Fruit fly (Drosophila melanogaster) whole organism, embryonic: Measurements from ENCODE around the gene CG14931.

Experiments used
- Aef1 ChIP-seq: fragments of 200-800 bp; sonication (Bioruptor generic); IDR thresholded peaks from 3 replicates; pipeline ENCODE4 v1.3.6; 2022; ENCODE audit warnings: missing biosample characterization, missing genetic modification characterization
- Antp ChIP-seq: fragments of 200-800 bp; sonication (Bioruptor generic); optimal IDR thresholded peaks from 3 replicates; lab custom pipeline; 2016; ENCODE audit warnings: missing biosample characterization, missing genetic modification characterization
- Awh ChIP-seq: fragments of 200-800 bp; sonication (Bioruptor generic); IDR thresholded peaks from 2 replicates; pipeline ENCODE4, ENCODE4 v1.3.6; 2022; ENCODE audit warnings: missing biosample characterization, missing genetic modification characterization
- B-H1 ChIP-seq: fragments of 200-800 bp; sonication (Bioruptor generic); IDR thresholded peaks from 3 replicates; pipeline ENCODE4 v1.3.6; 2022; ENCODE audit warnings: missing biosample characterization, missing genetic modification characterization
- C15 ChIP-seq: fragments of 200-800 bp; sonication (Bioruptor generic); IDR thresholded peaks from 3 replicates; pipeline ENCODE4 v1.3.6; 2022; ENCODE audit warnings: missing biosample characterization, missing genetic modification characterization
- CG10543 ChIP-seq: fragments of 200-800 bp; sonication (Bioruptor generic); optimal IDR thresholded peaks from 3 replicates; lab custom pipeline; 2017; ENCODE audit warnings: missing biosample characterization, mild to moderate bottlenecking, missing genetic modification characterization, moderate library complexity
- CG11456 ChIP-seq: fragments of 200-800 bp; sonication (Bioruptor generic); IDR thresholded peaks from 3 replicates; pipeline ENCODE4 v1.3.6; 2022; ENCODE audit warnings: missing biosample characterization, missing genetic modification characterization
- CG12769 ChIP-seq: fragments of 200-800 bp; sonication (Bioruptor generic); optimal IDR thresholded peaks from 2 replicates; lab custom pipeline; 2019; ENCODE audit warnings: missing biosample characterization, mild to moderate bottlenecking, missing genetic modification characterization, moderate library complexity
- CG15601 ChIP-seq: fragments of 200-800 bp; sonication (Bioruptor generic); optimal IDR thresholded peaks from 3 replicates; lab custom pipeline; 2019; ENCODE audit warnings: missing biosample characterization, mild to moderate bottlenecking, missing genetic modification characterization, moderate library complexity
- CG2120 ChIP-seq: fragments of 200-800 bp; sonication (Bioruptor generic); optimal IDR thresholded peaks from 3 replicates; lab custom pipeline; 2016; ENCODE audit warnings: missing biosample characterization, missing genetic modification characterization
- CG2678 ChIP-seq: fragments of 200-800 bp; sonication (Bioruptor generic); optimal IDR thresholded peaks from 3 replicates; lab custom pipeline; 2019; ENCODE audit warnings: missing biosample characterization, mild to moderate bottlenecking, missing genetic modification characterization, moderate library complexity
- CG32772 ChIP-seq: fragments of 200-800 bp; sonication (Bioruptor generic); IDR thresholded peaks from 2 replicates; pipeline ENCODE4 v1.3.6; 2022; ENCODE audit warnings: missing biosample characterization, missing genetic modification characterization
- CG34422 ChIP-seq: fragments of 200-800 bp; sonication (Bioruptor generic); IDR thresholded peaks from 3 replicates; pipeline ENCODE4 v1.3.6; 2022; ENCODE audit warnings: missing biosample characterization, missing genetic modification characterization
- CG3838 ChIP-seq: fragments of 200-800 bp; sonication (Bioruptor generic); optimal IDR thresholded peaks from 3 replicates; lab custom pipeline; 2016; ENCODE audit warnings: missing biosample characterization, missing genetic modification characterization
- CG4617 ChIP-seq: fragments of 200-800 bp; sonication (Bioruptor generic); optimal IDR thresholded peaks from 3 replicates; lab custom pipeline; 2016; ENCODE audit warnings: missing biosample characterization, missing genetic modification characterization, borderline replicate concordance
- CG6854 ChIP-seq: fragments of 200-800 bp; sonication (Bioruptor generic); optimal IDR thresholded peaks from 3 replicates; lab custom pipeline; 2017; ENCODE audit warnings: missing biosample characterization, mild to moderate bottlenecking, missing genetic modification characterization
- CG7839 ChIP-seq: fragments of 200-800 bp; sonication (Bioruptor generic); optimal IDR thresholded peaks from 3 replicates; lab custom pipeline; 2018; ENCODE audit warnings: missing biosample characterization, mild to moderate bottlenecking, missing genetic modification characterization, moderate library complexity
- Deaf1 ChIP-seq: fragments of 200-800 bp; optimal IDR thresholded peaks from 3 replicates; lab custom pipeline; 2019; ENCODE audit warnings: missing biosample characterization, mild to moderate bottlenecking, missing genetic modification characterization, moderate library complexity
- Dip3 ChIP-seq: fragments of 200-800 bp; sonication (Bioruptor generic); optimal IDR thresholded peaks from 3 replicates; lab custom pipeline; 2016; ENCODE audit warnings: missing biosample characterization, missing genetic modification characterization
- Dll ChIP-seq: fragments of 200-800 bp; sonication (Bioruptor generic); IDR thresholded peaks from 4 replicates; pipeline ENCODE4 v1.3.6; 2022; ENCODE audit warnings: missing biosample characterization, missing genetic modification characterization; ENCODE audit not compliant: partially characterized antibody
- Doc3 ChIP-seq: fragments of 200-800 bp; sonication (Bioruptor generic); IDR thresholded peaks from 3 replicates; pipeline ENCODE4 v1.3.6; 2022; ENCODE audit warnings: missing biosample characterization, missing genetic modification characterization; ENCODE audit not compliant: partially characterized antibody
- ERR ChIP-seq: fragments of 200-800 bp; sonication (Bioruptor generic); optimal IDR thresholded peaks from 2 replicates; lab custom pipeline; 2016; ENCODE audit warnings: missing biosample characterization, missing genetic modification characterization
- Elba2 ChIP-seq: fragments of 200-800 bp; sonication (Bioruptor generic); optimal IDR thresholded peaks from 3 replicates; lab custom pipeline; 2016; ENCODE audit warnings: missing biosample characterization, missing genetic modification characterization
- HmgZ ChIP-seq: fragments of 200-800 bp; sonication (Bioruptor generic); optimal IDR thresholded peaks from 2 replicates; lab custom pipeline; 2018; ENCODE audit warnings: missing biosample characterization, mild to moderate bottlenecking, missing genetic modification characterization
- NfI ChIP-seq: fragments of 200-800 bp; sonication (Bioruptor generic); optimal IDR thresholded peaks from 3 replicates; lab custom pipeline; 2018; ENCODE audit warnings: missing biosample characterization, mild to moderate bottlenecking, missing genetic modification characterization, moderate library complexity
- Pdp1 ChIP-seq, 2 experiments: fragments of 200-800 bp; sonication (Bioruptor generic); optimal IDR thresholded peaks; 3 replicates each; lab custom pipeline; 2016; ENCODE audit warnings: missing biosample characterization in 2 of 2, missing genetic modification characterization in 2 of 2, mild to moderate bottlenecking in 1 of 2, moderate library complexity in 1 of 2
- Poxn ChIP-seq: fragments of 200-800 bp; sonication (Bioruptor generic); IDR thresholded peaks from 2 replicates; pipeline ENCODE4 v1.3.6; 2022; ENCODE audit warnings: missing biosample characterization, missing genetic modification characterization
- Ptx1 ChIP-seq: fragments of 200-800 bp; sonication (Bioruptor generic); IDR thresholded peaks from 2 replicates; pipeline ENCODE4 v1.3.6; 2022; ENCODE audit warnings: missing biosample characterization, missing genetic modification characterization
- Sry-β ChIP-seq: fragments of 200-800 bp; sonication (Bioruptor generic); optimal IDR thresholded peaks from 2 replicates; lab custom pipeline; 2018; ENCODE audit warnings: missing biosample characterization, mild to moderate bottlenecking, missing genetic modification characterization, moderate library complexity
- ab ChIP-seq: fragments of 200-800 bp; sonication (Bioruptor generic); optimal IDR thresholded peaks from 2 replicates; lab custom pipeline; 2016; ENCODE audit warnings: missing biosample characterization, missing genetic modification characterization
- bsh ChIP-seq, 2 experiments: fragments of 200-800 bp; sonication (Bioruptor generic); optimal IDR thresholded peaks; 2 replicates each; lab custom pipeline; 2017 to 2018; ENCODE audit warnings: mild to moderate bottlenecking in 2 of 2, missing biosample characterization in 2 of 2, missing genetic modification characterization in 2 of 2, moderate library complexity in 1 of 2
- ci ChIP-seq: fragments of 200-800 bp; sonication (Bioruptor generic); IDR thresholded peaks from 3 replicates; pipeline ENCODE4 v1.3.6; 2022; ENCODE audit warnings: missing biosample characterization, missing genetic modification characterization
- crol ChIP-seq: fragments of 200-800 bp; sonication (Bioruptor generic); IDR thresholded peaks from 2 replicates; pipeline ENCODE4 v1.3.6; 2022; ENCODE audit warnings: missing biosample characterization, missing genetic modification characterization
- esg ChIP-seq: fragments of 200-800 bp; sonication (Bioruptor generic); conservative IDR thresholded peaks from 2 replicates; pipeline ENCODE4 v1.3.6; 2022; ENCODE audit warnings: missing biosample characterization, missing genetic modification characterization
- ftz-f1 ChIP-seq: fragments of 200-800 bp; sonication (Bioruptor generic); optimal IDR thresholded peaks from 2 replicates; lab custom pipeline; 2016; ENCODE audit warnings: missing biosample characterization, missing genetic modification characterization
- hbn ChIP-seq: fragments of 200-800 bp; sonication (Bioruptor generic); IDR thresholded peaks from 2 replicates; pipeline ENCODE4 v1.3.6; 2022; ENCODE audit warnings: missing biosample characterization, missing genetic modification characterization; ENCODE audit not compliant: partially characterized antibody
- her ChIP-seq: fragments of 200-800 bp; sonication (Bioruptor generic); optimal IDR thresholded peaks from 2 replicates; lab custom pipeline; 2016; ENCODE audit warnings: missing biosample characterization, missing genetic modification characterization
- inv ChIP-seq: fragments of 200-800 bp; sonication (Bioruptor generic); IDR thresholded peaks from 2 replicates; pipeline ENCODE4 v1.3.6; 2022; ENCODE audit warnings: missing biosample characterization, missing genetic modification characterization; ENCODE audit not compliant: partially characterized antibody
- kni ChIP-seq: fragments of 200-800 bp; sonication (Bioruptor generic); optimal IDR thresholded peaks from 3 replicates; lab custom pipeline; 2017; ENCODE audit warnings: mild to moderate bottlenecking, missing biosample characterization, missing genetic modification reagents, missing genetic modification characterization
- lola ChIP-seq, 3 experiments: fragments of >200 bp in 2 of 3; fragments of 200-800 bp in 1 of 3; sonication (Bioruptor generic) in 1 of 3; optimal IDR thresholded peaks; 2 replicates each; lab custom pipeline; 2017 to 2019; ENCODE audit warnings: missing biosample characterization in 3 of 3, missing genetic modification characterization in 3 of 3, mild to moderate bottlenecking in 1 of 3, moderate library complexity in 1 of 3
- psq ChIP-seq: fragments of 200-800 bp; sonication (Bioruptor generic); optimal IDR thresholded peaks from 2 replicates; lab custom pipeline; 2017; ENCODE audit warnings: missing biosample characterization, missing genetic modification characterization
- sd ChIP-seq: fragments of 200-800 bp; sonication (Bioruptor generic); optimal IDR thresholded peaks from 3 replicates; lab custom pipeline; 2018; ENCODE audit warnings: missing biosample characterization, mild to moderate bottlenecking, missing genetic modification characterization, moderate library complexity
- sens ChIP-seq: fragments of 200-800 bp; sonication (Bioruptor generic); peaks from one replicate; lab custom pipeline; 2016; ENCODE audit warnings: missing biosample characterization, missing genetic modification characterization
- sna ChIP-seq: fragments of 200-800 bp; sonication (Bioruptor generic); IDR thresholded peaks from 2 replicates; pipeline ENCODE4 v1.3.6; 2022; ENCODE audit warnings: missing biosample characterization, missing genetic modification characterization; ENCODE audit not compliant: partially characterized antibody
- sug ChIP-seq: fragments of 200-800 bp; optimal IDR thresholded peaks from 2 replicates; lab custom pipeline; 2019; ENCODE audit warnings: missing biosample characterization, mild to moderate bottlenecking, missing genetic modification characterization, moderate library complexity
- tup ChIP-seq: fragments of 200-800 bp; sonication (Bioruptor generic); optimal IDR thresholded peaks from 2 replicates; lab custom pipeline; 2016; ENCODE audit warnings: missing biosample characterization, mild to moderate bottlenecking, missing genetic modification characterization, moderate library complexity
- yki ChIP-seq: fragments of >200 bp; optimal IDR thresholded peaks from 3 replicates; lab custom pipeline; 2018

CG14931 gene

dm6 chr2L:11806701-11807674, 18.9 kb downstream of the CG14931 start (continued):
- TF ChIP-seq kni, result peak; percentile 63
- peak; percentile 100 for TF ChIP-seq crol (GFP tag; lab: Robert Waterston, UW)
- peak; percentile 52 for TF ChIP-seq CG32772
- TF ChIP-seq hbn (GFP tag; lab: Robert Waterston, UW), result peak; percentile 45; the same call in 1 of the 2 replicates
- TF ChIP-seq Dip3 (GFP tag; lab: Kevin White, UChicago), result peak; percentile 9
- peak; percentile 81 for TF ChIP-seq HmgZ
- peak in 1 of 2 experiments; percentile 82 for TF ChIP-seq bsh (GFP tag; optimal IDR thresholded peaks at IDR 0.05; lab: Kevin White, UChicago)
- peak; percentile 40 for TF ChIP-seq CG15601
- no peak for TF ChIP-seq NfI (GFP tag; lab: Kevin White, UChicago)
- TF ChIP-seq Aef1 (GFP tag; lab: Robert Waterston, UW), result peak; percentile 61; the same call in 2 of the 3 replicates
- TF ChIP-seq CG11456 (GFP tag; lab: Robert Waterston, UW), result no peak
- peak; percentile 82 for TF ChIP-seq sens (GFP tag; lab: Kevin White, UChicago)
- peak; percentile 51; the same call in 1 of the 3 replicates for TF ChIP-seq Doc3 (GFP tag; lab: Robert Waterston, UW)
- no peak for TF ChIP-seq Poxn (GFP tag; lab: Robert Waterston, UW)
- peak; percentile 50 for TF ChIP-seq Sry-β (GFP tag; lab: Kevin White, UChicago)
- peak; percentile 15 for TF ChIP-seq ERR (GFP tag; lab: Kevin White, UChicago)
- TF ChIP-seq Dll (GFP tag; lab: Robert Waterston, UW), result peak; percentile 42; the same call in 1 of the 4 replicates
- no peak for TF ChIP-seq CG4617 (GFP tag; lab: Kevin White, UChicago)
- peak; percentile 93 for TF ChIP-seq Deaf1 (tag; lab: Kevin White, UChicago)
- TF ChIP-seq C15 (GFP tag; lab: Robert Waterston, UW), result no peak
- peak; percentile 79 for TF ChIP-seq CG10543 (GFP tag; lab: Kevin White, UChicago)
- TF ChIP-seq Elba2 (GFP tag; lab: Kevin White, UChicago), result peak; percentile 76
- TF ChIP-seq ftz-f1 (GFP tag; lab: Kevin White, UChicago), result peak; percentile 55
- TF ChIP-seq Awh (GFP tag; lab: Robert Waterston, UW), result 0 out of 2 replicates have a peak, but pooled peaks have one; percentile 15
- peak; percentile 98 for TF ChIP-seq psq
- TF ChIP-seq esg, result no peak
- TF ChIP-seq CG7839 (tag; lab: Kevin White, UChicago), result peak; percentile 2
- TF ChIP-seq sd (tag; lab: Kevin White, UChicago), result peak; percentile 65
- peak; percentile 32; the same call in 1 of the 2 replicates for TF ChIP-seq sna (GFP tag; lab: Robert Waterston, UW)
- peak; percentile 18 for TF ChIP-seq ab (GFP tag; lab: Kevin White, UChicago)
- peak; percentile 16 for TF ChIP-seq CG2678
- TF ChIP-seq sug (tag; lab: Kevin White, UChicago), result peak; percentile 87
- TF ChIP-seq B-H1 (GFP tag; lab: Robert Waterston, UW), result no peak
- peak; percentile 66 for TF ChIP-seq yki (lab: Kevin White, UChicago)
- TF ChIP-seq CG12769, result peak; percentile 72
- TF ChIP-seq ci (GFP tag; lab: Robert Waterston, UW), result peak; percentile 43; the same call in 1 of the 3 replicates
- TF ChIP-seq her (GFP tag; lab: Kevin White, UChicago), result no peak
- TF ChIP-seq Antp (GFP tag; lab: Kevin White, UChicago), result peak; percentile 3
- peak; percentile 13; the same call in 1 of the 3 replicates for TF ChIP-seq CG34422 (GFP tag; lab: Robert Waterston, UW)
- TF ChIP-seq Pdp1 (GFP tag; optimal IDR thresholded peaks at IDR 0.05; lab: Kevin White, UChicago), result peak in 1 of 2 experiments; percentile 18
- TF ChIP-seq tup (GFP tag; lab: Kevin White, UChicago), result no peak
- no peak for TF ChIP-seq lola (GFP tag; optimal IDR thresholded peaks at IDR 0.05; lab: Kevin White, UChicago)
- no peak for TF ChIP-seq CG3838 (GFP tag; lab: Kevin White, UChicago)
- no peak for TF ChIP-seq CG6854 (GFP tag; lab: Kevin White, UChicago)
- peak; percentile 3 for TF ChIP-seq CG2120 (GFP tag; lab: Kevin White, UChicago)
- TF ChIP-seq Ptx1 (GFP tag; lab: Robert Waterston, UW), result no peak
- no peak for TF ChIP-seq inv (GFP tag; lab: Robert Waterston, UW)
